Worm (Caenorhabditis elegans) whole organism, young adult: ENCODE measurements around the gene sru-37.

Source experiments
- B0035.1 ChIP-seq: sonication (generic microtip); optimal IDR thresholded peaks from 2 replicates; lab custom pipeline; 2016; ENCODE audit warnings: missing genetic modification characterization, mild to moderate bottlenecking, missing compliant biosample characterization, missing genotype, missing genetic modification reagents
- B0261.1 ChIP-seq: sonication (generic microtip); optimal IDR thresholded peaks from 2 replicates; lab custom pipeline; 2016; ENCODE audit warnings: mild to moderate bottlenecking, missing genetic modification characterization, moderate library complexity, missing compliant biosample characterization
- B0336.3 ChIP-seq: fragments of 200-800 bp; sonication (Bioruptor generic); IDR thresholded peaks from 2 replicates; pipeline ENCODE4 v1.3.6; 2022; ENCODE audit warnings: missing genetic modification characterization, missing compliant biosample characterization
- F23B12.7 ChIP-seq: sonication (generic microtip); optimal IDR thresholded peaks from 2 replicates; lab custom pipeline; 2017; ENCODE audit warnings: missing genetic modification characterization, mild to moderate bottlenecking, missing compliant biosample characterization, antibody characterized with exemption, moderate library complexity; ENCODE audit not compliant: insufficient read depth
- F52B5.7 ChIP-seq: sonication (generic microtip); optimal IDR thresholded peaks from 2 replicates; lab custom pipeline; 2016; ENCODE audit warnings: mild to moderate bottlenecking, missing genetic modification characterization, missing compliant biosample characterization
- K11D2.4 ChIP-seq: fragments of 200-800 bp; sonication (Bioruptor generic); IDR thresholded peaks from 2 replicates; pipeline ENCODE4 v1.3.6; 2022; ENCODE audit warnings: missing genetic modification reagents, missing genetic modification characterization, missing compliant biosample characterization
- K12H6.12 ChIP-seq: fragments of 200-800 bp; sonication (Bioruptor generic); optimal IDR thresholded peaks from 2 replicates; lab custom pipeline; 2018; ENCODE audit warnings: mild to moderate bottlenecking, missing genetic modification characterization, missing compliant biosample characterization
- T26A5.8 ChIP-seq: sonication (generic microtip); optimal IDR thresholded peaks from 2 replicates; lab custom pipeline; 2016; ENCODE audit warnings: missing genetic modification characterization, missing compliant biosample characterization
- Y56A3A.18 ChIP-seq: fragments of 200-800 bp; sonication (Bioruptor generic); IDR thresholded peaks from 2 replicates; pipeline ENCODE4 v1.3.6; 2022; ENCODE audit warnings: missing genetic modification reagents, missing genetic modification characterization, missing compliant biosample characterization
- ama-1 ChIP-seq, 3 experiments: fragments of 150-350 bp in 1 of 3; sonication (generic microtip) in 2 of 3; optimal IDR thresholded peaks; 2 replicates each; lab custom pipeline; 2014 to 2018; ENCODE audit warnings: missing biosample characterization in 2 of 3, missing genetic modification characterization in 2 of 3, missing genetic modification reagents in 2 of 3
- atf-7 ChIP-seq: sonication (generic microtip); optimal IDR thresholded peaks from 2 replicates; lab custom pipeline; 2017; ENCODE audit warnings: mild to moderate bottlenecking, missing genetic modification characterization, missing compliant biosample characterization
- athp-1 ChIP-seq: sonication (generic microtip); optimal IDR thresholded peaks from 2 replicates; lab custom pipeline; 2017; ENCODE audit warnings: mild to moderate bottlenecking, missing genetic modification characterization, missing compliant biosample characterization
- attf-3 ChIP-seq: fragments of 200-800 bp; sonication (Bioruptor generic); conservative IDR thresholded peaks from 2 replicates; pipeline ENCODE4 v1.3.6; 2022; ENCODE audit warnings: missing genetic modification reagents, missing genetic modification characterization, missing compliant biosample characterization
- attf-6 ChIP-seq: fragments of 200-800 bp; sonication (Bioruptor generic); IDR thresholded peaks from 2 replicates; pipeline ENCODE4 v1.3.6; 2022; ENCODE audit warnings: missing genetic modification reagents, missing genetic modification characterization, missing compliant biosample characterization
- bed-1 ChIP-seq: fragments of 200-800 bp; sonication (Bioruptor generic); IDR thresholded peaks from 2 replicates; pipeline ENCODE4 v1.3.6; 2022; ENCODE audit warnings: missing genetic modification reagents, missing genetic modification characterization, missing compliant biosample characterization
- ceh-100 ChIP-seq: fragments of 200-800 bp; sonication (Bioruptor generic); IDR thresholded peaks from 2 replicates; pipeline ENCODE4 v1.3.6; 2022; ENCODE audit warnings: missing genetic modification reagents, missing genetic modification characterization, missing compliant biosample characterization
- ceh-27 ChIP-seq: fragments of 200-800 bp; sonication (Bioruptor generic); optimal IDR thresholded peaks from 2 replicates; lab custom pipeline; 2018; ENCODE audit warnings: mild to moderate bottlenecking, missing genetic modification characterization, moderate library complexity, missing compliant biosample characterization
- ceh-58 ChIP-seq: fragments of 200-800 bp; sonication (Bioruptor generic); IDR thresholded peaks from 2 replicates; pipeline ENCODE4 v1.3.6; 2022; ENCODE audit warnings: missing genetic modification characterization, missing compliant biosample characterization
- ceh-79 ChIP-seq: sonication (generic microtip); optimal IDR thresholded peaks from 2 replicates; lab custom pipeline; 2017; ENCODE audit warnings: mild to moderate bottlenecking, missing genetic modification characterization, missing compliant biosample characterization
- ceh-91 ChIP-seq: fragments of 200-800 bp; sonication (Bioruptor generic); IDR thresholded peaks from 2 replicates; pipeline ENCODE4 v1.3.6; 2022; ENCODE audit warnings: missing genetic modification reagents, missing genetic modification characterization, missing compliant biosample characterization
- chd-7 ChIP-seq: sonication (generic microtip); optimal IDR thresholded peaks from 2 replicates; lab custom pipeline; 2016; ENCODE audit warnings: mild to moderate bottlenecking, missing genetic modification characterization, moderate library complexity, missing compliant biosample characterization
- efl-1 ChIP-seq: fragments of 150-350 bp; optimal IDR thresholded peaks from 2 replicates; lab custom pipeline; 2014; ENCODE audit warnings: missing biosample characterization, missing genetic modification reagents, missing genetic modification characterization
- egrh-3 ChIP-seq: fragments of 200-800 bp; sonication (Bioruptor generic); IDR thresholded peaks from 2 replicates; pipeline ENCODE4 v1.3.6; 2022; ENCODE audit warnings: missing genetic modification reagents, missing genetic modification characterization, missing compliant biosample characterization
- fkh-3 ChIP-seq: sonication (generic microtip); optimal IDR thresholded peaks from 2 replicates; lab custom pipeline; 2016; ENCODE audit warnings: mild to moderate bottlenecking, missing genetic modification characterization, missing compliant biosample characterization
- hlh-26 ChIP-seq: fragments of 200-800 bp; sonication (Bioruptor generic); conservative IDR thresholded peaks from 2 replicates; pipeline ENCODE4 v1.3.6; 2022; ENCODE audit warnings: missing genetic modification reagents, missing genetic modification characterization, missing compliant biosample characterization
- hmg-20 ChIP-seq: fragments of 200-800 bp; sonication (Bioruptor generic); IDR thresholded peaks from 2 replicates; pipeline ENCODE4 v1.3.6; 2022; ENCODE audit warnings: missing genetic modification reagents, missing genetic modification characterization, missing compliant biosample characterization
- hrde-1 ChIP-seq: sonication (generic microtip); optimal IDR thresholded peaks from 2 replicates; lab custom pipeline; 2016; ENCODE audit warnings: missing genetic modification characterization, mild to moderate bottlenecking, missing compliant biosample characterization, moderate library complexity, missing genotype, missing genetic modification reagents, borderline replicate concordance
- let-526 ChIP-seq: fragments of 200-800 bp; sonication (Bioruptor generic); IDR thresholded peaks from 2 replicates; pipeline ENCODE4 v1.3.6; 2022; ENCODE audit warnings: missing genetic modification reagents, missing genetic modification characterization, missing compliant biosample characterization
- let-607 ChIP-seq, 2 experiments: fragments of 200-800 bp in 1 of 2; sonication (Bioruptor generic) in 1 of 2; sonication (generic microtip) in 1 of 2; optimal IDR thresholded peaks; 2 replicates each; lab custom pipeline; 2016 to 2018; ENCODE audit warnings: mild to moderate bottlenecking in 2 of 2, missing compliant biosample characterization in 2 of 2, missing genetic modification characterization in 2 of 2, moderate library complexity in 2 of 2, missing genotype in 1 of 2
- lin-54 ChIP-seq: fragments of 200-800 bp; sonication (Bioruptor generic); optimal IDR thresholded peaks from 2 replicates; lab custom pipeline; 2018; ENCODE audit warnings: mild to moderate bottlenecking, missing genetic modification characterization, missing compliant biosample characterization
- lir-1 ChIP-seq: fragments of 200-800 bp; sonication (Bioruptor generic); conservative IDR thresholded peaks from 2 replicates; pipeline ENCODE4 v1.3.6; 2022; ENCODE audit warnings: missing genetic modification reagents, missing genetic modification characterization, missing compliant biosample characterization
- madf-6 ChIP-seq: fragments of 200-800 bp; sonication (Bioruptor generic); IDR thresholded peaks from 2 replicates; pipeline ENCODE4 v1.3.6; 2022; ENCODE audit warnings: missing genetic modification reagents, missing genetic modification characterization, missing compliant biosample characterization
- nfyb-1 ChIP-seq: fragments of 200-800 bp; sonication (Bioruptor generic); IDR thresholded peaks from 2 replicates; pipeline ENCODE4 v1.3.6; 2022; ENCODE audit warnings: missing genetic modification reagents, missing genetic modification characterization, missing compliant biosample characterization
- nhr-80 ChIP-seq: sonication (generic microtip); optimal IDR thresholded peaks from 2 replicates; lab custom pipeline; 2016; ENCODE audit warnings: missing genetic modification characterization, missing compliant biosample characterization
- nhr-90 ChIP-seq: sonication (generic microtip); optimal IDR thresholded peaks from 2 replicates; lab custom pipeline; 2016; ENCODE audit warnings: missing genotype, mild to moderate bottlenecking, missing genetic modification characterization, missing compliant biosample characterization
- pbrm-1 ChIP-seq: fragments of 200-800 bp; sonication (Bioruptor generic); IDR thresholded peaks from 2 replicates; pipeline ENCODE4 v1.3.6; 2022; ENCODE audit warnings: missing genetic modification reagents, missing genetic modification characterization, missing compliant biosample characterization
- pha-4 ChIP-seq: fragments of 150-350 bp; sonication (generic microtip); optimal IDR thresholded peaks from 2 replicates; lab custom pipeline; 2014; ENCODE audit warnings: missing biosample characterization, missing genetic modification reagents, missing genetic modification characterization
- rcor-1 ChIP-seq: fragments of 200-800 bp; sonication (Bioruptor generic); IDR thresholded peaks from 2 replicates; pipeline ENCODE4 v1.3.6; 2022; ENCODE audit warnings: missing genetic modification reagents, missing genetic modification characterization, missing compliant biosample characterization
- rec-8 ChIP-seq, 2 experiments: sonication (generic microtip); optimal IDR thresholded peaks; 2 replicates each; lab custom pipeline; 2016; ENCODE audit warnings: mild to moderate bottlenecking in 2 of 2, missing genetic modification characterization in 2 of 2, missing genetic modification reagents in 2 of 2, missing genotype in 2 of 2, missing biosample characterization in 1 of 2, missing compliant biosample characterization in 1 of 2, moderate library complexity in 1 of 2
- repo-1 ChIP-seq: sonication (generic microtip); optimal IDR thresholded peaks from 2 replicates; lab custom pipeline; 2017; ENCODE audit warnings: mild to moderate bottlenecking, missing genetic modification characterization, missing compliant biosample characterization
- tlf-1 ChIP-seq: fragments of 200-800 bp; sonication (Bioruptor generic); optimal IDR thresholded peaks from 2 replicates; lab custom pipeline; 2018; ENCODE audit warnings: mild to moderate bottlenecking, missing genetic modification characterization, missing compliant biosample characterization
- unc-130 ChIP-seq: sonication (generic microtip); optimal IDR thresholded peaks from 2 replicates; lab custom pipeline; 2016; ENCODE audit warnings: missing genetic modification reagents, missing genetic modification characterization, missing compliant biosample characterization
- ztf-22 ChIP-seq: fragments of 200-800 bp; sonication (Bioruptor generic); optimal IDR thresholded peaks from 2 replicates; lab custom pipeline; 2018; ENCODE audit warnings: mild to moderate bottlenecking, missing genetic modification characterization, moderate library complexity, missing compliant biosample characterization
- ztf-25 ChIP-seq: fragments of 200-800 bp; sonication (Bioruptor generic); IDR thresholded peaks from 2 replicates; pipeline ENCODE4 v1.3.6; 2022; ENCODE audit warnings: missing genetic modification reagents, missing genetic modification characterization, missing compliant biosample characterization
- ztf-28 ChIP-seq: fragments of 200-800 bp; sonication (Bioruptor generic); IDR thresholded peaks from 2 replicates; pipeline ENCODE4 v1.3.6; 2022; ENCODE audit warnings: missing genetic modification reagents, missing genetic modification characterization, missing compliant biosample characterization
- ztf-3 ChIP-seq: fragments of 200-800 bp; sonication (Bioruptor generic); optimal IDR thresholded peaks from 2 replicates; lab custom pipeline; 2018; ENCODE audit warnings: mild to moderate bottlenecking, missing genetic modification characterization, missing compliant biosample characterization
- ztf-6 ChIP-seq: fragments of 200-800 bp; sonication (Bioruptor generic); IDR thresholded peaks from 2 replicates; pipeline ENCODE4 v1.3.6; 2022; ENCODE audit warnings: missing genetic modification reagents, missing genetic modification characterization, missing compliant biosample characterization

sru-37 gene

ce11 chrV:9789657-9790261 is 15.5 kb upstream of the sru-37 start, which contains the start of gene ztf-7 (continued):
- TF ChIP-seq ztf-3 (GFP tag; lab: Kevin White, UChicago): peak; percentile 75
- peak; percentile 69 for TF ChIP-seq madf-6 (GFP tag; lab: Robert Waterston, UW)
- peak; percentile 82 for TF ChIP-seq ceh-100 (GFP tag; lab: Robert Waterston, UW)
- TF ChIP-seq unc-130 (GFP tag; lab: Kevin White, UChicago): no peak
- TF ChIP-seq pbrm-1 (GFP tag; lab: Robert Waterston, UW): peak; percentile 97
- peak; percentile 97 to 98 for TF ChIP-seq let-607 (tag; optimal IDR thresholded peaks at IDR 0.05; lab: Kevin White, UChicago)
- TF ChIP-seq nfyb-1: peak; percentile 96
- no peak for TF ChIP-seq fkh-3
- TF ChIP-seq K11D2.4 (GFP tag; lab: Robert Waterston, UW): peak; percentile 96
- TF ChIP-seq attf-3 (GFP tag; lab: Robert Waterston, UW): peak; percentile 51; the same call in 1 of the 2 replicates
- TF ChIP-seq chd-7 (tag; lab: Kevin White, UChicago): peak; percentile 90
- TF ChIP-seq pha-4: no peak
- peak; percentile 31 for TF ChIP-seq F52B5.7
- peak; percentile 95 for TF ChIP-seq ztf-22 (GFP tag; lab: Kevin White, UChicago)
- peak; percentile 63 for TF ChIP-seq hmg-20 (GFP tag; lab: Robert Waterston, UW)
- TF ChIP-seq rcor-1 (GFP tag; lab: Robert Waterston, UW): peak; percentile 92
- TF ChIP-seq bed-1 (GFP tag; lab: Robert Waterston, UW): 0 out of 2 replicates have a peak, but pooled peaks have one; percentile 75
- TF ChIP-seq T26A5.8 (tag; lab: Kevin White, UChicago): no peak
- TF ChIP-seq ztf-25 (GFP tag; lab: Robert Waterston, UW): no peak
- peak; percentile 97 for TF ChIP-seq K12H6.12
- TF ChIP-seq nhr-80: peak; percentile 99
- peak; percentile 89 for TF ChIP-seq lir-1 (GFP tag; lab: Robert Waterston, UW)
- TF ChIP-seq efl-1 (GFP tag; lab: Kevin White, UChicago): peak; percentile 36
- peak; percentile 96 for TF ChIP-seq repo-1
- peak; percentile 77 for TF ChIP-seq B0035.1 (tag; lab: Kevin White, UChicago)
- peak; percentile 96 for TF ChIP-seq atf-7 (tag; lab: Kevin White, UChicago)
- no peak for TF ChIP-seq ama-1 (optimal IDR thresholded peaks at IDR 0.05; lab: Kevin White, UChicago)
- TF ChIP-seq ama-1 (GFP tag; optimal IDR thresholded peaks at IDR 0.05; lab: Kevin White, UChicago): no peak
- no peak for TF ChIP-seq egrh-3 (GFP tag; lab: Robert Waterston, UW)
- TF ChIP-seq nhr-90 (tag; lab: Kevin White, UChicago): peak; percentile 77
- peak; percentile 97 for TF ChIP-seq tlf-1 (GFP tag; lab: Kevin White, UChicago)
- TF ChIP-seq B0336.3: peak; percentile 98
- peak; percentile 12 for TF ChIP-seq B0261.1 (tag; lab: Kevin White, UChicago)
- TF ChIP-seq attf-6 (GFP tag; lab: Robert Waterston, UW): 0 out of 2 replicates have a peak, but pooled peaks have one; percentile 11
- TF ChIP-seq rec-8 (tag; optimal IDR thresholded peaks at IDR 0.05; lab: Kevin White, UChicago): no peak
- peak; percentile 91 for TF ChIP-seq lin-54 (GFP tag; lab: Kevin White, UChicago)
- peak; percentile 97 for TF ChIP-seq ceh-27 (GFP tag; lab: Kevin White, UChicago)
- TF ChIP-seq ceh-79 (tag; lab: Kevin White, UChicago): peak; percentile 32
- no peak for TF ChIP-seq ztf-28 (GFP tag; lab: Robert Waterston, UW)
- no peak for TF ChIP-seq hrde-1
- TF ChIP-seq hlh-26 (GFP tag; lab: Robert Waterston, UW): no peak
- TF ChIP-seq ceh-91 (GFP tag; lab: Robert Waterston, UW): peak; percentile 37; the same call in 1 of the 2 replicates
- TF ChIP-seq athp-1 (tag; lab: Kevin White, UChicago): peak; percentile 61
- TF ChIP-seq ztf-6: 0 out of 2 replicates have a peak, but pooled peaks have one; percentile 42
- no peak for TF ChIP-seq ceh-58 (GFP tag; lab: Robert Waterston, UW)
- peak; percentile 94 for TF ChIP-seq Y56A3A.18
- TF ChIP-seq let-526 (GFP tag; lab: Robert Waterston, UW): peak; percentile 93
- TF ChIP-seq F23B12.7: peak; percentile 55
